Worm (Caenorhabditis elegans) whole organism, late embryonic: ENCODE results near the gene K12H6.7.

Experiments
- F13H6.1 ChIP-seq: sonication (generic microtip); optimal IDR thresholded peaks from 2 replicates; lab custom pipeline; 2016; ENCODE audit warnings: missing genetic modification characterization, missing compliant biosample characterization
- elt-2 ChIP-seq: sonication (generic microtip); optimal IDR thresholded peaks from 2 replicates; lab custom pipeline; 2016; ENCODE audit warnings: missing genetic modification reagents, missing genetic modification characterization, missing compliant biosample characterization
- hlh-6 ChIP-seq: sonication (generic microtip); optimal IDR thresholded peaks from 2 replicates; lab custom pipeline; 2016; ENCODE audit warnings: missing genotype, missing genetic modification characterization, missing compliant biosample characterization
- lin-11 ChIP-seq: fragments of 200-800 bp; sonication (Bioruptor generic); optimal IDR thresholded peaks from 2 replicates; lab custom pipeline; 2018; ENCODE audit warnings: mild to moderate bottlenecking, missing genetic modification characterization, missing compliant biosample characterization
- nhr-11 ChIP-seq: fragments of 150-350 bp; optimal IDR thresholded peaks from 2 replicates; lab custom pipeline; 2014; ENCODE audit warnings: missing biosample characterization, missing genetic modification characterization
- sox-4 ChIP-seq: sonication (generic microtip); optimal IDR thresholded peaks from 2 replicates; lab custom pipeline; 2017; ENCODE audit warnings: mild to moderate bottlenecking, missing genetic modification characterization, inconsistent platforms, missing compliant biosample characterization
- tbx-2 ChIP-seq: sonication (generic microtip); optimal IDR thresholded peaks from 2 replicates; lab custom pipeline; 2016; ENCODE audit warnings: missing genetic modification characterization, missing compliant biosample characterization

DNA sequence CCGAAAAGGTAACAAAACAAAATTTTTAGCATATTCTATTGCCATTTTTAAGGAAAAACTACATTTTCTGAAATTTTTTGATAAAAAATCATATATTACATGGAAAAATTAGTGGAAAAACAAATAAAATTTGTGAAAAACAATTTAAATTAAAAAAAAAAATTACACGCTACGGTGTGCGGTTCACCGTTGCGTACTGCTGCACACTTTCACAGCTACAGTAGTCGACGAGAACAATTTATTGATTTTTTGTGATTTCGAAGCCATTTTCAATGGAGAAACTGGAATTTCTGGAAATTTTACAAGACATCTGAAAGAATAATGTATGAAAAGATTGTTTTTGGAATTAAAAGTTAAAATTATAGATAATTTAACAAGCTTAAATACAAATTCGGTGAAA is 21.7 kb downstream of the K12H6.7 start:
- no peak for TF ChIP-seq sox-4 (tag; lab: Kevin White, UChicago)
- no peak for TF ChIP-seq elt-2
- no peak for TF ChIP-seq nhr-11 (tag; lab: Kevin White, UChicago)
- no peak for TF ChIP-seq lin-11
- TF ChIP-seq tbx-2 (tag; lab: Kevin White, UChicago) = no peak
- TF ChIP-seq hlh-6 = no peak
- no peak for TF ChIP-seq F13H6.1 (tag; lab: Kevin White, UChicago)
